Worm (Caenorhabditis elegans): ENCODE results near the gene K03A11.6.

The K03A11.6 gene

DNA sequence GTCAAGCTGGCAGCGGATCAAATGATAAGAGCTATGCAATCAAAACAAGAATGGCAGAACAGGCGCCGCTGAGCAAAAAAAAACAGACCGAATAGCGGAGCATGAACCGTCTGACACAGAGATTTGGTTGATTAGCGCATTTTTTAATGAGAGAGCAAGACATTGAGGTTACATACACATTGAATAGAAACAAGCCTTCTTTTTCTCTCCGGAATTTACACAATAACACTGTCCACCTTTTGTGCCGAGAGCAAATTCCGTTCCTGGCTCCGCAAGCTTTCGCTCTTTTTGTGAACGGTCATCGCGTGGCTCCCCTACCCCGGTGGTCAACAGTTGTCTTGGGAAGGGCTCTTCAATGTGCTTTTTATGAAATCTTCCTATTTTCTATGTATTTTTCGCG is at the start of gene K03A11.6:
K03A11.6 (plus strand) TSS at position 301 of the 400 bp plus-strand sequence.
- TF ChIP-seq dao-5 (tag; optimal IDR thresholded peaks at IDR 0.05), result no peak
- no peak for TF ChIP-seq W03F9.2 (tag; optimal IDR thresholded peaks at IDR 0.05)
- TF ChIP-seq him-1 (tag; optimal IDR thresholded peaks at IDR 0.05), result no peak

DNA sequence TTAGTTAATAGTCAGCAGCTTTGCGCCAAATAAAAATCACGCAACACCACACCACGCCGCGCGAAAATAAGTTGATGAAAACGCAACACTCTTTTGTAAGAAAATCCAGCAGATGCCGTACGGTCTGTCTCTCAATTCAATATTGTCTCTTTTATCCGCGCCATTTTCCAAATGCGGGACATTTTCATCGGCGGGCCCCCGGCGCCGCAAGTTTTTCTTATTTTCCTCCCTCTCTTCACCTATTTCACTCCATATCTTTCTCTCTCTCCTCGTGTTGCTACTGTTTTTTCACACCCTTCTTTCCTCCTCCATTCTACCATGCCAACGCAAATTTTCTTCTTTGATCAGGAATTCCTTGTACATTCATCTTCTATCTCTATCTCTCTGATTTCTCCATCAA is 49.3 kb upstream of the K03A11.6 start:
- TF ChIP-seq W03F9.2 (tag; optimal IDR thresholded peaks at IDR 0.05), result no peak
- TF ChIP-seq him-1 (tag; optimal IDR thresholded peaks at IDR 0.05), result no peak
- TF ChIP-seq dao-5 (tag; optimal IDR thresholded peaks at IDR 0.05), result no peak

DNA sequence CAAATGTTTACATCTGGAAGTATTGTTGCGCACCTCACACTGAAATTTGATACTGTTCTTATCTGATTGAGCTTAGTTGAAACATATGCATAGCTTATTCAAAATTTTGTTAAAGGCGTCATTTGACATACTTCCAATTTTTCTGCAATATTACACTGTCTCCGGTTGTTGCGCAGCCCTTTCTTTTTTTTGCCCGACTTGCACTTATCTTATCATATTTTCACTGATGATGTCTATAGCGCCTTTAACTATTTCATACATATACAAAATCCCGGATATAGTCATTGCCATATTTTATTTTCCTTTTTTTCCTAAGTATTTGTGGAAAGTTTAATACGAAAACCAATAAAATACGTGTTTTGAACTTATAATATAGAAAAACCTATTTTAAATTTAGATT is 48.9 kb upstream of the K03A11.6 start:
- TF ChIP-seq W03F9.2 (tag; optimal IDR thresholded peaks at IDR 0.05) (no peak), dao-5 (tag; optimal IDR thresholded peaks at IDR 0.05) (no peak)

DNA sequence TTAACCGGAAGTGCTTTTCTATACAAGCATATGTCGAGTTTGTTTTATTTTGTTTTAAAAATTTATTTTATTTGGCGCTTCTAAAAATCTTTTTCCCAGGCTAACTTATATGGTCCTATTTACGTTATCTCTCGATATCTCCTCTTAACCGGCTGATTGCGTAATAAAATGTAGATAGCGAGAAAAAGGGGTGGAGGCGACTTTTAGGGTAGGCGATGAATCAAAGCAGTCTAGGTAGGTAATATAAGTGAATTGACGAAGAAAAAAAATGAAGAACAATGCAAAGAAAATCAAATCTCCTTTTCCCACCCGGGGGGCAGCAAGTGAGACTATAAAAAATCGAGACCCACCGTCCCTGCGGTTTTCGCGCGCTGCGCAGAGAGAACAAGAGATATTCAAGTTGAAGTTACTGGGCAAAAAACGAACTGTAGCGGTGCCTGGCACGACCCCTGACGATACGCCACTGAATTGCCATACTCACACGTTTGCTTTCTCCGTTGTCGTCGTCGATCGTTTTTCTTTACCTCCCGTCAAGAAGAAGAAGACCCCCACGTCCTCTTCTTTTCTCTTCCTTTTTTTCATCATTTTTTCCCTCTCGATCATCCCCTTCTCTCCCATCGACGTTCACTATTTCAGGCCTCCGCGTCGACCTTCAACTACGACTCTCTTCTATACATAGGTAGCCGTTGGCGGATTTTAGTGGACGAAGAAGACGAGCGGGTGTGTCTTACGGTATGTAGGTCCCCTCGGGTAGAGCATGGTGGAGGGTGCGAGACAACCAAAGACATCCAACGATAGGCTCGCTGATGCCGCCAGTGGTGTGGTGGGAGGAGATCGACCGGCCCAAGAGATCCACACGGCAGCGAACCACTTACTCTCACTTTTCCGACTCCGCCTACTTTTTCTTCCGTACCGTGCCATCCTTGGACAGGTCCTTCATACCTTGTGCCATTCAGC is 47.5 kb upstream of the K03A11.6 start, which contains the start of gene nhr-25:
nhr-25 (plus strand) TSS at position 637 of the 957 bp plus-strand sequence.
- TF ChIP-seq him-1 (tag; optimal IDR thresholded peaks at IDR 0.05), result no peak
- no peak for TF ChIP-seq W03F9.2 (tag; optimal IDR thresholded peaks at IDR 0.05)
- no peak for TF ChIP-seq dao-5 (tag; optimal IDR thresholded peaks at IDR 0.05)

DNA sequence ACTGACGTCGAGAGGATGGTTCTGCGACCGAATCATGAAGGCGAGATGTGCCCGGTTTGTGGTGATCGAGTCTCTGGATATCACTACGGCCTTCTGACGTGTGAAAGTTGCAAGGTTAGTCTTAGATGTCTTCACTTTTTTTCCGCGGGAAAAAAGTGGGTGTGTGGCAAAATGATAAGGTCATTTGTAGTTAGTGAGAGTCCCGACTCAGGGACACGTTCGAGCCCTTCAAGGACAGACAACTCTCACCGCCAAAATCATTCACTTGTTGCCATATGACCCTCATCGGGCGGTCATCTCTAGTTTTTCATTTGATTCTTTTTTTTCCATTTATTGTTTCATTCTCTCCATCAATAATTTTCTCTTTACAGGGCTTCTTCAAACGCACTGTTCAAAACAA is 46.8 kb upstream of the K03A11.6 start:
- TF ChIP-seq W03F9.2 (tag; optimal IDR thresholded peaks at IDR 0.05) (no peak), him-1 (tag; optimal IDR thresholded peaks at IDR 0.05) (no peak), dao-5 (tag; optimal IDR thresholded peaks at IDR 0.05) (no peak)

DNA sequence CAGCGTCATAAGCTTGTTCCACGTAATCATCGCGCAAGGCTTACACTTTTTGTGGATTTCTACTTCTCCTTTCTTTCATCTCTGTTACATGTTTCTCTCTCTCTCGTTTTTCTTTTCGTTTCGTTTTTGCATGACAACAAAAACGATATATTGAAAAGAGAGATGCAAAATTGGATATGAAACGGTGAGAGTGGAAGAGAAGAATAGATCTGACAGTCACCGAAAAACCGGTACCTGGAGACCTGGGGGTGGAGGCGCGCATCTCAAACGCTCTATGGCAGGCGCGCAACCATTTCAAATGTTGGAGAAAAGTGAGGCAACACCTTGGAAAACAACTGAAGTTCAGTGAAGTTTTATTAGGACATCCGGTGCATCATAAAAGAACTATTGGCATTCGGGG is 46.0 kb upstream of the K03A11.6 start:
- TF ChIP-seq him-1 (tag; optimal IDR thresholded peaks at IDR 0.05), result no peak
- no peak for TF ChIP-seq dao-5 (tag; optimal IDR thresholded peaks at IDR 0.05)
- TF ChIP-seq W03F9.2 (tag; optimal IDR thresholded peaks at IDR 0.05), result no peak

DNA sequence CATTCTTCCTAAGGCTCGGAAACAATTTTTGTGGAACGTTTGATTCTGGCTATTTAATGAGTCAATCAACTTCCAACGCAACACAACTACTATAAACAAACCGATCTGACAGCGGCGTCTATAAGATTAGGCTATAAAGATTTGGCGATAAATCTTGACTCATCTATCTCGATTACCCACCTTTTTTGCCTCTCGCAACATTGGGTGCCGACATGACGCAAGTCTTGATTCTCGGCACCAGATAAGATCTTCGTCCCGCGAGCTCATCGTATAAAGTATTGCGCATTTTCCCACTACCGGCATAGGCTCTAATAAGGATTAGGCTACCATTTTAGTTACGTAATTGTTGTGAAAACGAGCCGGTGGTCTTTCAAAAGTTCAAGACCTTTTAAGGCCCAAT is 43.8 kb upstream of the K03A11.6 start:
- TF ChIP-seq W03F9.2 (tag; optimal IDR thresholded peaks at IDR 0.05) (no peak), him-1 (tag; optimal IDR thresholded peaks at IDR 0.05) (no peak), dao-5 (tag; optimal IDR thresholded peaks at IDR 0.05) (no peak)

DNA sequence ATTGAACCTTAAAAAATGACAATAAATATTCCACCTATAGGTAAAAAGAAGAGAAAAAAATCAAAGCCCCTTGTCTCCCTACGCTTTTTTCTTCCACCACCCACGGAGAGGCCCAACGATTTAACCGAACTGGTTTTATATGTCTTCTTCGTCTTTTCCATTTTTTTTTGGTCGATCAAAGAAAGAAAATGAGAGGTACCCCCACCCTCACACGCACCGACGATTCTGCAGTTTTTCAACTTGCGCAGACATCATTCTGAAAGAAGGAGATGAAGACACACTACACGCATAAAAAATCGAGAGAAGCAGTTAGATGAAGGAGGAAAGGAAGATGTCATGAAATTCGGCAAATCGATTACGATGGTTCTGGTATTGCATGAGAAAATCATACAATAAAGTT is 41.3 kb upstream of the K03A11.6 start:
- TF ChIP-seq W03F9.2 (tag; optimal IDR thresholded peaks at IDR 0.05), result no peak
- no peak for TF ChIP-seq him-1 (tag; optimal IDR thresholded peaks at IDR 0.05)
- TF ChIP-seq dao-5 (tag; optimal IDR thresholded peaks at IDR 0.05), result no peak

DNA sequence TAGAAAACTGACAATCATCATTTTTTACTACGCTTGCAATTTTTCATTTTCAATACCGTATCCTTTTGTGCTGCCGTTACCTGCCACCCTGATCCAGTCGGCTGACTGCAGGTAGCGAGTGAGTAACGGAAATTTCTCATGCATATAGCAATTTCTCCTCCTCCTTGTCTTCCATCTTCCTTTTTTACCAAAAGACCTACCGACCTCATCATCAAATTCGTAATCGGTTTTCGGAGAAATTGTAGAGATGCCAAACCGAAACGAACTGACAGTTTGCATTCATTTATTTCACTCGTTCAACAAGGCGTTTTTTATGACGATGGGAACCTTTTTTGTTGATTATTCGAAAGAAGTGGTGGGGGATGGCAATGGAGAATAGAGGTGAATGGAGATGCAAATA is 39.4 kb upstream of the K03A11.6 start:
- TF ChIP-seq him-1 (tag; optimal IDR thresholded peaks at IDR 0.05) (no peak), W03F9.2 (tag; optimal IDR thresholded peaks at IDR 0.05) (no peak), dao-5 (tag; optimal IDR thresholded peaks at IDR 0.05) (no peak)

DNA sequence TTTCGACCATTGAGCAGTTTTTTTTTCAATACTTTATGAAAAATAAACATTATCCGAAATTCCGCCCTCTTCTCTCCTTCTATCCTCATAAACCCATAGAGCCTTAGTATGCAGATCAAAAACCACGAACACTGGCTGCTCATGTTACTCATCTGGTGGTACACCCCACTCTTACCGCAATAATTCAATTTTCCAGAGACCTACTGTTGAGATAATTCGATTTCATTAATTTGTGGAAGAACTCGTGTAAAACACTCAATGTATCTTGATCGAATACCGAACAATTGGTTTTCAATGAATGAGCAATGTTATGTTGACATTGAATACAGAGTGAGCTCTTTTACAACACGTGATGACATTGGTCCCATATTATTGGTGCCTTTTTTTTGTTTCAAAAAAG is 34.2 kb upstream of the K03A11.6 start:
- TF ChIP-seq him-1 (tag; optimal IDR thresholded peaks at IDR 0.05) (no peak), W03F9.2 (tag; optimal IDR thresholded peaks at IDR 0.05) (no peak), dao-5 (tag; optimal IDR thresholded peaks at IDR 0.05) (no peak)

DNA sequence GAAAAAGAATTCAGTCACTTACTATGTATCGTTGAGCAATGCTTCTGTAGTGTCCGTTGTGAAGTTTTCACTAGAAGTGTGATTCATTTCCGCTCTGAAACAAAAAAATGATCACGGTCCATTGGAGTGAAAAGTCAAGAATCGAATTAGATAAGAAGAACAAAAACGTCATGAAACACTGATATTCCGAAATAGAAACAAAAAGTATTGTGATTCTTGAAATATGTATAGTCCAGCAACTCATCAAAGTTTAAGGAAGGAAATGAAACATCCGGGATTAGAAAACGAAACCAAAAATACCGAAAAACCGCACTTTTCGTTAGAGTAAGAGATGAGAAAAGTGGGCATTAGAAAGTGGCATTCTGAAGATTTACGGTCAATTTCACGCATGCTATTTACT is 23.1 kb upstream of the K03A11.6 start, which contains the start of gene npr-10:
npr-10 (minus strand) TSS at position 101 of the 400 bp plus-strand sequence.
- TF ChIP-seq him-1 (tag; optimal IDR thresholded peaks at IDR 0.05), result no peak
- TF ChIP-seq W03F9.2 (tag; optimal IDR thresholded peaks at IDR 0.05), result no peak
- no peak for TF ChIP-seq dao-5 (tag; optimal IDR thresholded peaks at IDR 0.05)

DNA sequence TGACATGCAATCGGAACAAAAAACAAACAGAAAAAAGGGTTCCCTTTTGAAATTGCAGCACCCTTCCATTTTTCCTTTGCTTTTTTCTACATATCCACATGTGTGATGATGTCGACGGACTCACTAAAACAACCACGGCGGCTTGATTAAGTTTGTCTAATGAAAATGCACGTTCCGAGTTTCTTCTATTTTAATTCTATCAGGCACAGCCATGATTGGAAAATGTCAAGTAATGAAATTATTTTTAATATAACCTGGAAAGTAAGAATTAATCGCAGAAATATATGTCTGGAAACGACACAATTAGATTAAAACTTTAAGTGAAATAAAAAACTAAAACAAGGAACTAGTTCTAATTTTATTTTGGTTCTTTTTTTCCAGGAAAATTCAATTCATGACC is 21.8 kb upstream of the K03A11.6 start:
- no peak for TF ChIP-seq dao-5 (tag; optimal IDR thresholded peaks at IDR 0.05)
- TF ChIP-seq him-1 (tag; optimal IDR thresholded peaks at IDR 0.05), result no peak
- no peak for TF ChIP-seq W03F9.2 (tag; optimal IDR thresholded peaks at IDR 0.05)

DNA sequence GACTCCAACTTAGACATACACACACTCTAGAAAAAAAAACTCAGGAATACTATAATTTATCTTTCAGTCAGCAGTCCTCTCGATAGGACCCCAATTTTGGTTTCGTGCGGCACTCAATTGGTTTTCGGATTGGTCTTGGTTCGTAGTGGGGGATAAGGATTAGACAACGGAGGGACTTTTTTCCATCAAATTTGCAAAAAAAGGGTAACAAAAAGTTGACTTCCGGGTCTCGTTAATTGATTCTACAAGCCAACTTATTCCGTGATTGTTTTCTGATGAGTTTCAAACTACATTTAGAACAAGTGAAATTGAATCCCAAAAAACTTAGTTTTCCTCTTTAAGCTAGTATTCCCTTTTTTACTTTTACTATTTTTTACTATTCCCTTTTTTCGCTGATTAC is 21.3 kb upstream of the K03A11.6 start:
- TF ChIP-seq him-1 (tag; optimal IDR thresholded peaks at IDR 0.05) (no peak), W03F9.2 (tag; optimal IDR thresholded peaks at IDR 0.05) (no peak), dao-5 (tag; optimal IDR thresholded peaks at IDR 0.05) (no peak)

DNA sequence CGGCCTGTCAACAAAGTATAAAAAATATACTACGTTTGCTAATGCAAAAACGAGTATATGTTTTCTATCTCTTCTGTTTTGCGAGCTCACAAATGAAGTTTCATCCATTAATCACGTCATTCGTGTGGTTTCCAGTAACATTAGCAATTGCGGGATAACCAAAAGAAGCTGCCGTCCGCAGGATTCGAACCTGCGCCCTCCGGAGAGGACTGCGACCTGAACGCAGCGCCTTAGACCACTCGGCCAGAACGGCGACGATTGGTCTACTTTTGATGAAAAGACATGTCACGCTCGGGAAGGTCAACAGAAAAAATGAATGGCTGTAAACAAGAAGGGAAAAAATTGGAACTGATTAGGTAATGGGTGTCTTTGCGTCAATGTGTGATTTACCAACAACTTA is 16.9 kb upstream of the K03A11.6 start:
- TF ChIP-seq W03F9.2 (tag; optimal IDR thresholded peaks at IDR 0.05) (peak; percentile 19), dao-5 (tag; optimal IDR thresholded peaks at IDR 0.05) (peak; percentile 17), him-1 (tag; optimal IDR thresholded peaks at IDR 0.05) (no peak)

DNA sequence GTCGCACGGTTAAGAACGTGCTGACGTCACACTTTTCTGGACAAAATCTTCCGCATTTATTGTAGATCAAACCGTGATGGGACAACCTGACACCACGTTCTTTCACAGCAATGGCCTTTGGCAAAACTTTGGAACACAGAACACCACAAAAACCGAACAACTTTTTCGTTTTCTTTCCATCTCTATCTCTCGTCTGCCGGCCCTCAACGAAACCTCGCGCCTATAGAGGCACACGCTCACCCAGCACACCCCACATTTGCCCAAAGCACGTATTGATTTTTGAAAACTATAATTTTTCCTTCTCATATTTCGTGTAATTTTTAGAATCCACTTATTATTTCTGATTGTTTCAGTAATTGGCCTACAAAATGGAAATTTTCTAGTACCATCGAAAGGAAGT is 13.8 kb upstream of the K03A11.6 start:
- TF ChIP-seq W03F9.2 (tag; optimal IDR thresholded peaks at IDR 0.05), result no peak
